Worm (Caenorhabditis elegans) whole organism, L4 larva: ENCODE data around the gene ugt-43.
A peak's percentile ranks its signal among the peaks of the same experiment; 100 is the strongest.

Experiments
- F26F4.8 ChIP-seq: fragments of 200-800 bp; sonication (Bioruptor generic); conservative IDR thresholded peaks from 2 replicates; pipeline ENCODE4 v1.3.6; 2022; ENCODE audit warnings: missing genetic modification characterization, missing compliant biosample characterization
- R02D3.7 ChIP-seq: fragments of 150-350 bp; sonication (generic microtip); optimal IDR thresholded peaks from 3 replicates; lab custom pipeline; 2014; ENCODE audit warnings: missing biosample characterization, missing genetic modification characterization
- Y48G9A.11 ChIP-seq: fragments of 200-800 bp; sonication (Bioruptor generic); IDR thresholded peaks from 2 replicates; pipeline ENCODE4 v1.3.6; 2022; ENCODE audit warnings: missing genetic modification reagents, missing genetic modification characterization, missing compliant biosample characterization
- ZK337.2 ChIP-seq: fragments of 200-800 bp; sonication (Bioruptor generic); IDR thresholded peaks from 2 replicates; pipeline ENCODE4 v1.3.6; 2022; ENCODE audit warnings: missing genetic modification reagents, missing genetic modification characterization, missing compliant biosample characterization
- aly-2 ChIP-seq: sonication (generic microtip); optimal IDR thresholded peaks from 2 replicates; lab custom pipeline; 2018; ENCODE audit warnings: missing biosample characterization, missing genetic modification characterization
- ama-1 ChIP-seq: fragments of 150-350 bp; optimal IDR thresholded peaks from 2 replicates; lab custom pipeline; 2014; ENCODE audit warnings: inconsistent platforms, mixed read lengths
- ceh-44 ChIP-seq: fragments of 200-800 bp; sonication (Bioruptor generic); IDR thresholded peaks from 2 replicates; pipeline ENCODE4 v1.3.6; 2022; ENCODE audit warnings: missing genetic modification reagents, missing genetic modification characterization, missing compliant biosample characterization
- ceh-82 ChIP-seq: sonication (generic microtip); optimal IDR thresholded peaks from 2 replicates; lab custom pipeline; 2017; ENCODE audit warnings: missing biosample characterization, missing genetic modification characterization
- daf-16 ChIP-seq, 3 experiments: sonication (generic microtip); optimal IDR thresholded peaks; 2 replicates each; lab custom pipeline; 2016 to 2017; ENCODE audit warnings: missing genetic modification characterization in 3 of 3, missing genetic modification reagents in 3 of 3, mild to moderate bottlenecking in 2 of 3, missing compliant biosample characterization in 2 of 3, missing biosample characterization in 1 of 3, moderate library complexity in 1 of 3
- dmd-6 ChIP-seq: fragments of 200-800 bp; sonication (Bioruptor generic); IDR thresholded peaks from 2 replicates; pipeline ENCODE4 v1.3.6; 2022; ENCODE audit warnings: missing genetic modification reagents, missing genetic modification characterization, missing compliant biosample characterization
- dmd-8 ChIP-seq: fragments of 200-800 bp; sonication (Bioruptor generic); IDR thresholded peaks from 2 replicates; pipeline ENCODE4 v1.3.6; 2022; ENCODE audit warnings: missing genetic modification characterization, missing compliant biosample characterization
- dmd-9 ChIP-seq: fragments of 200-800 bp; sonication (Bioruptor generic); IDR thresholded peaks from 2 replicates; pipeline ENCODE4 v1.3.6; 2022; ENCODE audit warnings: missing genetic modification reagents, missing genetic modification characterization, missing compliant biosample characterization
- duxl-1 ChIP-seq: sonication (generic microtip); optimal IDR thresholded peaks from 2 replicates; lab custom pipeline; 2016; ENCODE audit warnings: mild to moderate bottlenecking, missing genetic modification characterization, moderate library complexity, missing compliant biosample characterization; ENCODE audit not compliant: poor library complexity
- dve-1 ChIP-seq: sonication (generic microtip); optimal IDR thresholded peaks from 2 replicates; lab custom pipeline; 2017; ENCODE audit warnings: antibody characterized with exemption, mild to moderate bottlenecking, missing genetic modification characterization, missing compliant biosample characterization; ENCODE audit not compliant: insufficient read depth
- gei-8 ChIP-seq: fragments of 200-800 bp; sonication (Bioruptor generic); optimal IDR thresholded peaks from 2 replicates; lab custom pipeline; 2018; ENCODE audit warnings: mild to moderate bottlenecking, missing genetic modification characterization, missing compliant biosample characterization
- hif-1 ChIP-seq, 2 experiments: sonication (generic microtip); optimal IDR thresholded peaks; 2 replicates each; lab custom pipeline; 2016 to 2017; ENCODE audit warnings: missing compliant biosample characterization in 2 of 2, missing genetic modification characterization in 2 of 2, missing genetic modification reagents in 2 of 2, missing genotype in 2 of 2, mild to moderate bottlenecking in 1 of 2
- hlh-11 ChIP-seq: fragments of 200-800 bp; sonication (Bioruptor generic); optimal IDR thresholded peaks from 2 replicates; lab custom pipeline; 2018; ENCODE audit warnings: mild to moderate bottlenecking, missing genetic modification characterization, missing compliant biosample characterization
- hlh-30 ChIP-seq: sonication (generic microtip); optimal IDR thresholded peaks from 2 replicates; lab custom pipeline; 2017; ENCODE audit warnings: antibody characterized with exemption, mild to moderate bottlenecking, missing genetic modification characterization, missing compliant biosample characterization; ENCODE audit not compliant: insufficient read depth
- lin-29 ChIP-seq: fragments of 200-800 bp; sonication (Bioruptor generic); IDR thresholded peaks from 2 replicates; pipeline ENCODE4 v1.3.6; 2022; ENCODE audit warnings: missing genetic modification reagents, missing genetic modification characterization, missing compliant biosample characterization
- lsy-2 ChIP-seq, 2 experiments: fragments of 150-350 bp in 1 of 2; sonication (generic microtip) in 1 of 2; optimal IDR thresholded peaks; 2 replicates each; lab custom pipeline; 2014 to 2017; ENCODE audit warnings: missing biosample characterization in 2 of 2, missing genetic modification characterization in 2 of 2
- madf-9 ChIP-seq: fragments of 200-800 bp; sonication (Bioruptor generic); conservative IDR thresholded peaks from 2 replicates; pipeline ENCODE4 v1.3.6; 2022; ENCODE audit warnings: missing genetic modification reagents, missing genetic modification characterization, missing compliant biosample characterization
- nhr-111 ChIP-seq: fragments of 200-800 bp; sonication (Bioruptor generic); optimal IDR thresholded peaks from 2 replicates; lab custom pipeline; 2018; ENCODE audit warnings: mild to moderate bottlenecking, missing genetic modification characterization, missing compliant biosample characterization
- nhr-25 ChIP-seq: sonication (generic microtip); optimal IDR thresholded peaks from 2 replicates; lab custom pipeline; 2017; ENCODE audit warnings: missing genetic modification characterization, mild to moderate bottlenecking, missing compliant biosample characterization, antibody characterized with exemption, moderate library complexity, borderline replicate concordance; ENCODE audit not compliant: insufficient read depth
- nhr-28 ChIP-seq: fragments of 150-350 bp; optimal IDR thresholded peaks from 2 replicates; lab custom pipeline; 2014; ENCODE audit warnings: missing biosample characterization, missing genetic modification characterization
- nhr-48 ChIP-seq: sonication (generic microtip); optimal IDR thresholded peaks from 2 replicates; lab custom pipeline; 2016; ENCODE audit warnings: mild to moderate bottlenecking, missing genetic modification characterization, missing compliant biosample characterization
- nhr-6 ChIP-seq: fragments of 150-350 bp; optimal IDR thresholded peaks from 2 replicates; lab custom pipeline; 2014; ENCODE audit warnings: missing biosample characterization, missing genetic modification characterization
- pha-4 ChIP-seq, 2 experiments: fragments of 150-350 bp in 1 of 2; fragments of 200-800 bp in 1 of 2; sonication (Bioruptor generic) in 1 of 2; IDR thresholded peaks in 1 of 2; optimal IDR thresholded peaks in 1 of 2; 2 replicates each; pipeline versions ENCODE4 v1.3.6 to Lab custom; 2014 to 2022; ENCODE audit warnings: missing genetic modification characterization in 2 of 2, missing genetic modification reagents in 2 of 2, missing biosample characterization in 1 of 2, missing compliant biosample characterization in 1 of 2
- php-3 ChIP-seq: fragments of 200-800 bp; sonication (Bioruptor generic); IDR thresholded peaks from 2 replicates; pipeline ENCODE4 v1.3.6; 2022; ENCODE audit warnings: missing genetic modification reagents, missing genetic modification characterization, missing compliant biosample characterization
- pqm-1 ChIP-seq: sonication (generic microtip); optimal IDR thresholded peaks from 2 replicates; lab custom pipeline; 2017; ENCODE audit warnings: missing biosample characterization, missing genetic modification characterization
- rbr-2 ChIP-seq: sonication (generic microtip); optimal IDR thresholded peaks from 2 replicates; lab custom pipeline; 2016; ENCODE audit warnings: missing genotype, missing genetic modification characterization, missing compliant biosample characterization
- sdz-12 ChIP-seq: fragments of 200-800 bp; sonication (Bioruptor generic); optimal IDR thresholded peaks from 2 replicates; lab custom pipeline; 2018; ENCODE audit warnings: mild to moderate bottlenecking, missing genetic modification characterization, missing compliant biosample characterization
- skn-1 ChIP-seq: fragments of 150-350 bp; optimal IDR thresholded peaks from 2 replicates; lab custom pipeline; 2014; ENCODE audit warnings: missing biosample characterization, missing genetic modification characterization
- spr-1 ChIP-seq: sonication (generic microtip); optimal IDR thresholded peaks from 2 replicates; lab custom pipeline; 2016; ENCODE audit warnings: mild to moderate bottlenecking, missing genetic modification characterization, missing compliant biosample characterization
- unc-62 ChIP-seq, 3 experiments: fragments of 150-350 bp in 1 of 3; sonication (generic microtip); optimal IDR thresholded peaks in 2 of 3; peaks in 1 of 3; 1 replicate in 1 of 3; 2 replicates in 2 of 3; lab custom pipeline; 2014 to 2017; ENCODE audit warnings: missing biosample characterization in 3 of 3, missing genetic modification characterization in 3 of 3, missing genetic modification reagents in 3 of 3, missing genotype in 1 of 3
- vab-7 ChIP-seq: fragments of 200-800 bp; sonication (Bioruptor generic); IDR thresholded peaks from 2 replicates; pipeline ENCODE4 v1.3.6; 2022; ENCODE audit warnings: missing genetic modification reagents, missing genetic modification characterization, missing compliant biosample characterization
- ztf-11 ChIP-seq: fragments of 150-350 bp; optimal IDR thresholded peaks from 2 replicates; lab custom pipeline; 2014; ENCODE audit warnings: missing biosample characterization, missing genetic modification characterization

The ugt-43 gene

ce11 chrIV:10463987-10464638 is at the start of gene ugt-43:
TSS of gene ugt-43 (plus strand) at chrIV:10464588.
- no peak for TF ChIP-seq R02D3.7 (tag; lab: Kevin White, UChicago)
- TF ChIP-seq hif-1 (tag; optimal IDR thresholded peaks at IDR 0.05; lab: Kevin White, UChicago), result no peak
- no peak for TF ChIP-seq nhr-111 (GFP tag; lab: Kevin White, UChicago)
- TF ChIP-seq nhr-28 (tag; lab: Kevin White, UChicago), result peak; percentile 20
- TF ChIP-seq pha-4 (GFP tag; IDR thresholded peaks at IDR 0.05; lab: Robert Waterston, UW), result no peak
- no peak for TF ChIP-seq pha-4 (tag; optimal IDR thresholded peaks at IDR 0.05; lab: Kevin White, UChicago)
- no peak for TF ChIP-seq ceh-82 (tag; lab: Kevin White, UChicago)
- TF ChIP-seq F26F4.8, result no peak
- no peak for TF ChIP-seq dmd-8 (GFP tag; lab: Robert Waterston, UW)
- TF ChIP-seq vab-7 (GFP tag; lab: Robert Waterston, UW), result no peak
- no peak for TF ChIP-seq daf-16 (GFP tag; optimal IDR thresholded peaks at IDR 0.05; lab: Kevin White, UChicago)
- peak; percentile 33 for TF ChIP-seq daf-16 (tag; optimal IDR thresholded peaks at IDR 0.05; lab: Kevin White, UChicago)
- no peak for TF ChIP-seq dmd-9 (GFP tag; lab: Robert Waterston, UW)
- no peak for TF ChIP-seq aly-2 (tag; lab: Kevin White, UChicago)
- no peak for TF ChIP-seq sdz-12 (GFP tag; lab: Kevin White, UChicago)
- TF ChIP-seq nhr-48, result no peak
- TF ChIP-seq dve-1 (tag; lab: Kevin White, UChicago), result peak; percentile 47
- TF ChIP-seq dmd-6, result 0 out of 2 replicates have a peak, but pooled peaks have one; percentile 13
- TF ChIP-seq nhr-6 (tag; lab: Kevin White, UChicago), result no peak
- no peak for TF ChIP-seq lsy-2 (tag; optimal IDR thresholded peaks at IDR 0.05; lab: Kevin White, UChicago)
- TF ChIP-seq duxl-1 (tag; lab: Kevin White, UChicago), result no peak
- no peak for TF ChIP-seq lin-29 (GFP tag; lab: Robert Waterston, UW)
- TF ChIP-seq ama-1, result no peak
- TF ChIP-seq hlh-11 (tag; lab: Kevin White, UChicago), result no peak
- no peak for TF ChIP-seq hlh-30 (tag; lab: Kevin White, UChicago)
- no peak for TF ChIP-seq rbr-2 (tag; lab: Kevin White, UChicago)
- no peak for TF ChIP-seq gei-8
- peak in 1 of 2 experiments; percentile 16 for TF ChIP-seq unc-62 (GFP tag; optimal IDR thresholded peaks at IDR 0.05 in 1 of 2; lab: Kevin White, UChicago)
- TF ChIP-seq unc-62 (tag; optimal IDR thresholded peaks at IDR 0.05; lab: Kevin White, UChicago), result no peak
- TF ChIP-seq ztf-11 (tag; lab: Kevin White, UChicago), result no peak
- no peak for TF ChIP-seq spr-1 (tag; lab: Kevin White, UChicago)

- TF ChIP-seq skn-1 (tag; lab: Kevin White, UChicago), result no peak
- TF ChIP-seq ZK337.2 (GFP tag; lab: Robert Waterston, UW), result no peak
- TF ChIP-seq nhr-25 (tag; lab: Kevin White, UChicago), result no peak
- TF ChIP-seq pqm-1 (tag; lab: Kevin White, UChicago), result no peak
- no peak for TF ChIP-seq Y48G9A.11
- no peak for TF ChIP-seq madf-9
- TF ChIP-seq ceh-44 (GFP tag; lab: Robert Waterston, UW), result no peak
- no peak for TF ChIP-seq php-3 (GFP tag; lab: Robert Waterston, UW)
- TF ChIP-seq nhr-48, result no peak
Observed at ce11 chrIV:10417781-10418180, 46.6 kb upstream of the ugt-43 start, which contains the start of gene F13B12.6. TSS of gene F13B12.6 (minus strand) at chrIV:10417881.
